Fruit fly (Drosophila melanogaster): ENCODE measurements around the gene Pli.
"Not testable (repeated sequence)": the region's sequence is repeated elsewhere in the genome, so short reads cannot be mapped to it uniquely, and the experiment has no call there.

Gene Pli

dm6 chr3R:23859365-23859804, 30.5 kb downstream of the Pli start (continued):
- TF ChIP-seq Oaz (GFP tag; IDR thresholded peaks at IDR 0.05) (0 out of 2 replicates have a peak, but pooled peaks have one; percentile 4), Meics (GFP tag; optimal IDR thresholded peaks at IDR 0.05) (peak; percentile 11), CG7987 (GFP tag; optimal IDR thresholded peaks at IDR 0.05) (peak; percentile 79), bsh (GFP tag; optimal IDR thresholded peaks at IDR 0.05) (peak in 1 of 2 experiments; percentile 54), ase (GFP tag; IDR thresholded peaks at IDR 0.05) (peak; percentile 60; the same call in 1 of the 3 replicates), Pdp1 (GFP tag; optimal IDR thresholded peaks at IDR 0.05) (peak; percentile 39 to 65), Neu2 (GFP tag; optimal IDR thresholded peaks at IDR 0.05; ENCODE audit: borderline replicate concordance) (peak; percentile 46), CG8765 (GFP tag; IDR thresholded peaks at IDR 0.05) (peak; percentile 54; the same call in 1 of the 2 replicates), MTF-1 (GFP tag; optimal IDR thresholded peaks at IDR 0.05; ENCODE audit: borderline replicate concordance) (peak; percentile 60), CrebB (tag; optimal IDR thresholded peaks at IDR 0.05) (peak; percentile 4), kni (GFP tag; optimal IDR thresholded peaks at IDR 0.05) (peak; percentile 68), sug (tag; optimal IDR thresholded peaks at IDR 0.05) (peak; percentile 44), mirr (GFP tag; optimal IDR thresholded peaks at IDR 0.05) (peak; percentile 41), Hr51 (GFP tag; optimal IDR thresholded peaks at IDR 0.05) (peak; percentile 42 to 81), ERR (GFP tag; optimal IDR thresholded peaks at IDR 0.05) (peak; percentile 73), CG10959 (GFP tag; IDR thresholded peaks at IDR 0.05) (peak; percentile 82), CG15601 (tag; optimal IDR thresholded peaks at IDR 0.05) (peak; percentile 36), amos (GFP tag; IDR thresholded peaks at IDR 0.05; ENCODE audit: partially characterized antibody) (peak; percentile 66; the same call in 1 of the 2 replicates), CG4820 (GFP tag; optimal IDR thresholded peaks at IDR 0.05) (peak; percentile 37), Aef1 (GFP tag; IDR thresholded peaks at IDR 0.05) (peak; percentile 40; the same call in 1 of the 3 replicates), sens-2 (GFP tag; IDR thresholded peaks at IDR 0.05) (0 out of 2 replicates have a peak, but pooled peaks have one; percentile 42), CG17912 (GFP tag; optimal IDR thresholded peaks at IDR 0.05) (peak; percentile 37), nom (GFP tag; optimal IDR thresholded peaks at IDR 0.05) (peak; percentile 47), CG13123 (GFP tag; optimal IDR thresholded peaks at IDR 0.05) (peak; percentile 49), HmgZ (tag; optimal IDR thresholded peaks at IDR 0.05) (peak; percentile 78), CG17829 (tag; optimal IDR thresholded peaks at IDR 0.05) (peak; percentile 68), CG1603 (tag; optimal IDR thresholded peaks at IDR 0.05) (peak; percentile 48), CG7556 (GFP tag; optimal IDR thresholded peaks at IDR 0.05) (peak; percentile 3), Trl (GFP tag; optimal IDR thresholded peaks at IDR 0.05) (peak; percentile 64), otp (GFP tag; IDR thresholded peaks at IDR 0.05) (peak; percentile 76; the same call in 2 of the 3 replicates), CG8924 (tag; optimal IDR thresholded peaks at IDR 0.05) (peak; percentile 55), E2f1 (GFP tag; IDR thresholded peaks at IDR 0.05) (peak; percentile 60; the same call in 1 of the 2 replicates), Oli (tag; optimal IDR thresholded peaks at IDR 0.05) (peak; percentile 38), Antp (GFP tag; optimal IDR thresholded peaks at IDR 0.05) (peak; percentile 67), CG4730 (GFP tag; IDR thresholded peaks at IDR 0.05) (peak; percentile 56; the same call in 1 of the 2 replicates), CG12155 (GFP tag; optimal IDR thresholded peaks at IDR 0.05) (peak; percentile 48), CG6791 (GFP tag; IDR thresholded peaks at IDR 0.05; ENCODE audit: partially characterized antibody) (peak; percentile 83), bigmax (GFP tag; optimal IDR thresholded peaks at IDR 0.05) (peak; percentile 45), sr (GFP tag; IDR thresholded peaks at IDR 0.05) (peak; percentile 55; the same call in 2 of the 3 replicates), CTCF (GFP tag; optimal IDR thresholded peaks at IDR 0.05) (peak; percentile 51), Scr (GFP tag; IDR thresholded peaks at IDR 0.05; ENCODE audit: partially characterized antibody) (peak; percentile 43), CG11504 (tag; optimal IDR thresholded peaks at IDR 0.05) (peak; percentile 61), zfh2 (GFP tag; optimal IDR thresholded peaks at IDR 0.05) (peak; percentile 34), CG11695 (GFP tag; IDR thresholded peaks at IDR 0.05) (peak; percentile 64; the same call in 2 of the 3 replicates), Dek (tag; optimal IDR thresholded peaks at IDR 0.05) (peak; percentile 35), Camta (GFP tag; optimal IDR thresholded peaks at IDR 0.05) (peak; percentile 77), Fer1 (GFP tag; optimal IDR thresholded peaks at IDR 0.05) (peak; percentile 41), crp (GFP tag; optimal IDR thresholded peaks at IDR 0.05) (peak in 1 of 2 experiments; percentile 61)
- TF ChIP-seq Trl (optimal IDR thresholded peaks at IDR 0.05) = not testable (repeated sequence)

Measured in whole organism, embryonic.